Worm (Caenorhabditis elegans) whole organism, L2 larva: Measurements from ENCODE around the gene msp-64.

Experiments
- C34F6.9 ChIP-seq: fragments of 150-350 bp; optimal IDR thresholded peaks from 2 replicates; lab custom pipeline; 2014; ENCODE audit warnings: missing biosample characterization, missing genetic modification characterization
- ceh-82 ChIP-seq: fragments of 150-350 bp; optimal IDR thresholded peaks from 2 replicates; lab custom pipeline; 2014; ENCODE audit warnings: missing biosample characterization, missing genetic modification characterization
- egl-27 ChIP-seq: sonication (generic microtip); optimal IDR thresholded peaks from 3 replicates; lab custom pipeline; 2017; ENCODE audit warnings: missing biosample characterization, missing genetic modification reagents, missing genetic modification characterization
- elt-3 ChIP-seq: sonication (generic microtip); optimal IDR thresholded peaks from 2 replicates; lab custom pipeline; 2017; ENCODE audit warnings: missing biosample characterization, missing genetic modification characterization
- lin-39 ChIP-seq: fragments of 150-350 bp; optimal IDR thresholded peaks from 2 replicates; lab custom pipeline; 2014; ENCODE audit warnings: missing biosample characterization, missing genetic modification reagents, missing genetic modification characterization
- mdl-1 ChIP-seq, 2 experiments: fragments of 150-350 bp in 1 of 2; sonication (generic microtip) in 1 of 2; optimal IDR thresholded peaks; 2 replicates each; lab custom pipeline; 2017; ENCODE audit warnings: missing biosample characterization in 2 of 2, missing genetic modification characterization in 2 of 2
- nhr-10 ChIP-seq: sonication (generic microtip); optimal IDR thresholded peaks from 2 replicates; lab custom pipeline; 2017; ENCODE audit warnings: missing biosample characterization, missing genetic modification characterization
- nhr-21 ChIP-seq: fragments of 150-350 bp; optimal IDR thresholded peaks from 2 replicates; lab custom pipeline; 2014; ENCODE audit warnings: missing biosample characterization, missing genetic modification characterization
- unc-62 ChIP-seq: fragments of 150-350 bp; optimal IDR thresholded peaks from 2 replicates; lab custom pipeline; 2014; ENCODE audit warnings: missing biosample characterization, missing genetic modification reagents, missing genetic modification characterization
- ztf-4 ChIP-seq: fragments of 150-350 bp; optimal IDR thresholded peaks from 2 replicates; lab custom pipeline; 2014; ENCODE audit warnings: missing biosample characterization, missing genetic modification characterization

DNA sequence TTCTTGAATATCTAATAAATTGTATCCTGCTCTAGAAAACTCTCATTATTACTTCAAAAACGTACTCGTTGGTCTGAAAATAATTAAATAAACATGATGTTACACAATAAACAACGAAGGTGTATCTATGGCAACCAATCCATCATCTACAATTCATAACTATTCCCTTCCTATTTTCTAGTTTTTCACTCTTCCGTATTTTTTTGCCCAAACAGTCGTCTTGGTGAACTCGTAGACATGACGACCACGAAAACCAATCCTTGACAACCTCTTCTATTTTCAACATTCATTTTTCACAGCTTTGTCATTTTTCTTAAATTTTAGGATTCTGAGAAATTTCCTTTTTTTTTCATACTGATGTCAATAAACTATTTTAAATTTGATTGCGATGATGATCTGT lies 21.3 kb downstream of the msp-64 start, which contains the start of gene K05F1.13:
- no peak for TF ChIP-seq mdl-1 (tag; optimal IDR thresholded peaks at IDR 0.05; lab: Kevin White, UChicago)
- no peak for TF ChIP-seq elt-3 (tag; lab: Kevin White, UChicago)
- no peak for TF ChIP-seq lin-39
- no peak for TF ChIP-seq nhr-10 (tag; lab: Kevin White, UChicago)
- TF ChIP-seq ztf-4 (tag; lab: Kevin White, UChicago): no peak
- TF ChIP-seq nhr-21 (tag; lab: Kevin White, UChicago): no peak
- no peak for TF ChIP-seq egl-27 (tag; lab: Kevin White, UChicago)
- TF ChIP-seq unc-62 (GFP tag; lab: Kevin White, UChicago): no peak
- no peak for TF ChIP-seq C34F6.9 (tag; lab: Kevin White, UChicago)
- TF ChIP-seq ceh-82 (tag; lab: Kevin White, UChicago): no peak
